Fruit fly (Drosophila melanogaster): ENCODE results near the gene CG13771.
A peak's percentile ranks its signal among the peaks of the same experiment; 100 is the strongest.

The CG13771 gene

dm6 chr2L:6649085-6649754 is 14.2 kb downstream of the CG13771 start, which contains the start of the genes CG31635 and Tango1 (continued):
- no peak for TF ChIP-seq Jarid2 (GFP tag; optimal IDR thresholded peaks at IDR 0.05)
- no peak for TF ChIP-seq ro (GFP tag; IDR thresholded peaks at IDR 0.05)
- TF ChIP-seq zf30C (GFP tag; optimal IDR thresholded peaks at IDR 0.05) = no peak
- TF ChIP-seq CG2116 (GFP tag; optimal IDR thresholded peaks at IDR 0.05) = peak; percentile 63
- no peak for TF ChIP-seq CG31365 (tag; optimal IDR thresholded peaks at IDR 0.05)
- no peak for TF ChIP-seq CG17568 (GFP tag; optimal IDR thresholded peaks at IDR 0.05)
- TF ChIP-seq her (GFP tag; optimal IDR thresholded peaks at IDR 0.05) = no peak
- TF ChIP-seq corto (GFP tag; optimal IDR thresholded peaks at IDR 0.05) = no peak
- TF ChIP-seq Stat92E (GFP tag; optimal IDR thresholded peaks at IDR 0.05) = no peak
- TF ChIP-seq MESR4 (GFP tag; optimal IDR thresholded peaks at IDR 0.05) = peak; percentile 89
- no peak for TF ChIP-seq CG10462 (GFP tag; optimal IDR thresholded peaks at IDR 0.05)
- no peak for TF ChIP-seq CG1832 (GFP tag; optimal IDR thresholded peaks at IDR 0.05)
- no peak for TF ChIP-seq org-1 (GFP tag; optimal IDR thresholded peaks at IDR 0.05)
- no peak for TF ChIP-seq CG8478 (optimal IDR thresholded peaks at IDR 0.05)
- TF ChIP-seq CG17359 (tag; optimal IDR thresholded peaks at IDR 0.05) = no peak
- no peak for TF ChIP-seq CG10959 (GFP tag; IDR thresholded peaks at IDR 0.05)
- TF ChIP-seq peb (GFP tag; IDR thresholded peaks at IDR 0.05) = no peak
- no peak for TF ChIP-seq CG33557 (GFP tag; optimal IDR thresholded peaks at IDR 0.05)
- peak; percentile 7 for TF ChIP-seq CG13424 (tag; optimal IDR thresholded peaks at IDR 0.05)
- peak; percentile 30 for TF ChIP-seq CG30403 (GFP tag; optimal IDR thresholded peaks at IDR 0.05)
- no peak for TF ChIP-seq CG31388 (GFP tag; optimal IDR thresholded peaks at IDR 0.05)
- no peak for TF ChIP-seq vfl (GFP tag; optimal IDR thresholded peaks at IDR 0.05)
- no peak for TF ChIP-seq z (GFP tag; IDR thresholded peaks at IDR 0.05)
- no peak for TF ChIP-seq ara (GFP tag; IDR thresholded peaks at IDR 0.05)
- no peak for TF ChIP-seq cato (GFP tag; optimal IDR thresholded peaks at IDR 0.05; ENCODE audit: borderline replicate concordance)
- no peak for TF ChIP-seq Dref (GFP tag; IDR thresholded peaks at IDR 0.05)
- TF ChIP-seq prd (optimal IDR thresholded peaks at IDR 0.05) = no peak
- TF ChIP-seq prd (GFP tag; IDR thresholded peaks at IDR 0.05) = peak; percentile 62; the same call in 1 of the 3 replicates
- no peak for TF ChIP-seq repo (GFP tag; optimal IDR thresholded peaks at IDR 0.05)
- TF ChIP-seq Hsf (GFP tag; optimal IDR thresholded peaks at IDR 0.05) = peak; percentile 17
- TF ChIP-seq fu2 (GFP tag; optimal IDR thresholded peaks at IDR 0.05) = no peak
- no peak for TF ChIP-seq Oaz (GFP tag; IDR thresholded peaks at IDR 0.05)
- no peak for TF ChIP-seq CG15696 (tag; optimal IDR thresholded peaks at IDR 0.05)
- no peak for TF ChIP-seq CG2129 (GFP tag; IDR thresholded peaks at IDR 0.05; ENCODE audit: partially characterized antibody)
- peak; percentile 29 for TF ChIP-seq mam (GFP tag; optimal IDR thresholded peaks at IDR 0.05)
- TF ChIP-seq p53 (GFP tag; optimal IDR thresholded peaks at IDR 0.05) = no peak
- TF ChIP-seq oc (tag; optimal IDR thresholded peaks at IDR 0.05) = no peak
- peak; percentile 34 for TF ChIP-seq Fer1 (GFP tag; optimal IDR thresholded peaks at IDR 0.05)
- no peak for TF ChIP-seq bcd (GFP tag; optimal IDR thresholded peaks at IDR 0.05)
- no peak for TF ChIP-seq CG4854 (GFP tag; optimal IDR thresholded peaks at IDR 0.05)
- no peak for TF ChIP-seq CG15269 (tag; optimal IDR thresholded peaks at IDR 0.05)
- TF ChIP-seq CG10366 (GFP tag; IDR thresholded peaks at IDR 0.05) = no peak
- no peak for TF ChIP-seq salm (tag; optimal IDR thresholded peaks at IDR 0.05)
- no peak for TF ChIP-seq en (GFP tag; optimal IDR thresholded peaks at IDR 0.05)
- TF ChIP-seq bowl (GFP tag; IDR thresholded peaks at IDR 0.05) = no peak
- no peak for TF ChIP-seq run (tag; optimal IDR thresholded peaks at IDR 0.05)
- TF ChIP-seq HLH4C (GFP tag; IDR thresholded peaks at IDR 0.05; ENCODE audit: partially characterized antibody) = no peak
- no peak for TF ChIP-seq Usf (GFP tag; optimal IDR thresholded peaks at IDR 0.05)
- TF ChIP-seq shn (GFP tag; optimal IDR thresholded peaks at IDR 0.05) = no peak
- TF ChIP-seq Sry-β (GFP tag; optimal IDR thresholded peaks at IDR 0.05) = no peak
- TF ChIP-seq CG18476 (GFP tag; optimal IDR thresholded peaks at IDR 0.05) = no peak
